Fruit fly (Drosophila melanogaster): ENCODE results near the gene CG9452.
"Not testable (repeated sequence)": the region's sequence is repeated elsewhere in the genome, so short reads cannot be mapped to it uniquely, and the experiment has no call there.

CG9452 gene

DNA sequence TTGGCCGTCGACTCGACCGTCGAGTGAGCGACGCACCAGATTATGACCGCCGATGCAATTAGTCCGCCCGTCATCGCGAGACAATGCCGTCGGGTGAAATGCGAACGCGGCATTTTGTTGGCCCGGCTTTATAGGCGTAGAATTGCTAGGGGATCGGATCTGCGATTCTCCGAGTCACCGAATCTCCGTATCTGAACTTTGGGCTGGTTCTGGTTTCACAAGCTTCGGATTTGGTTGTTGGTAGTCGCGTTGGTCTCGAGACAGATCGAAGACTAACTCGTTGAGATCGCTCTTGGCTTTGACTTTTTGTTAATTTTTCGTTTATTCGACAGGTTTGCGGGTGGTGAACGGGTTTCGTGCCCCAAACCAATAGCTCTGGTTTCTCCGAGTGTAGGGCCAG, 7.1 kb downstream of the CG9452 start:
- TF ChIP-seq CG14655 (GFP tag; optimal IDR thresholded peaks at IDR 0.05) (peak; percentile 8), CG12605 (GFP tag; IDR thresholded peaks at IDR 0.05) (no peak), CG13204 (GFP tag; optimal IDR thresholded peaks at IDR 0.05) (peak; percentile 6), CG15710 (tag; optimal IDR thresholded peaks at IDR 0.05) (no peak), CG4496 (GFP tag; IDR thresholded peaks at IDR 0.05) (0 out of 3 replicates have a peak, but pooled peaks have one; percentile 11)

dm6 chr3L:19495991-19496588, 7.6 kb downstream of the CG9452 start:
- TF ChIP-seq fd96Ca (GFP tag; IDR thresholded peaks at IDR 0.05) (no peak), CG12605 (GFP tag; IDR thresholded peaks at IDR 0.05) (no peak), rn (GFP tag; IDR thresholded peaks at IDR 0.05) (no peak), CG14655 (GFP tag; optimal IDR thresholded peaks at IDR 0.05) (no peak), Pif1A (GFP tag; optimal IDR thresholded peaks at IDR 0.05) (no peak), CG4496 (GFP tag; IDR thresholded peaks at IDR 0.05) (no peak), CG10348 (GFP tag; IDR thresholded peaks at IDR 0.05) (no peak), CG32121 (GFP tag; IDR thresholded peaks at IDR 0.05) (no peak), CG15710 (tag; optimal IDR thresholded peaks at IDR 0.05) (no peak)

dm6 chr3L:19494954-19495353, 8.7 kb downstream of the CG9452 start:
- TF ChIP-seq CG12605 (GFP tag; IDR thresholded peaks at IDR 0.05) (no peak), Snoo (tag; optimal IDR thresholded peaks at IDR 0.05) (no peak), CG34367 (tag; optimal IDR thresholded peaks at IDR 0.05) (no peak), EcR (GFP tag; optimal IDR thresholded peaks at IDR 0.05) (no peak), Ets98B (GFP tag; IDR thresholded peaks at IDR 0.05) (no peak), Pif1A (GFP tag; optimal IDR thresholded peaks at IDR 0.05) (no peak), CG4496 (GFP tag; IDR thresholded peaks at IDR 0.05) (no peak), CG32121 (GFP tag; IDR thresholded peaks at IDR 0.05) (no peak), gl (tag; optimal IDR thresholded peaks at IDR 0.05) (no peak), CG17806 (tag; optimal IDR thresholded peaks at IDR 0.05) (no peak), D1 (tag; optimal IDR thresholded peaks at IDR 0.05) (no peak), fd96Ca (GFP tag; IDR thresholded peaks at IDR 0.05) (no peak)

dm6 chr3L:19487260-19487659, 16.4 kb downstream of the CG9452 start, which contains the start of gene CG32212:
Gene CG32212 (plus strand): TSS chr3L:19487560.
- TF ChIP-seq EcR (GFP tag; optimal IDR thresholded peaks at IDR 0.05); fd96Ca (GFP tag; IDR thresholded peaks at IDR 0.05); gl (tag; optimal IDR thresholded peaks at IDR 0.05): not testable (repeated sequence)

dm6 chr3L:19486398-19486797, 17.3 kb downstream of the CG9452 start, which contains the start of gene brv1:
Gene brv1 (minus strand): TSS chr3L:19486498.
- no peak for TF ChIP-seq EcR (GFP tag; optimal IDR thresholded peaks at IDR 0.05)
- TF ChIP-seq Snoo (tag; optimal IDR thresholded peaks at IDR 0.05): no peak
- no peak for TF ChIP-seq rn (GFP tag; IDR thresholded peaks at IDR 0.05)
- TF ChIP-seq CG10348 (GFP tag; IDR thresholded peaks at IDR 0.05): no peak
- TF ChIP-seq CG8159 (tag; optimal IDR thresholded peaks at IDR 0.05): no peak
- TF ChIP-seq fd96Ca (GFP tag; IDR thresholded peaks at IDR 0.05): no peak
- TF ChIP-seq D1 (tag; optimal IDR thresholded peaks at IDR 0.05): no peak
- TF ChIP-seq CG17806 (tag; optimal IDR thresholded peaks at IDR 0.05): no peak
- TF ChIP-seq CG15710 (tag; optimal IDR thresholded peaks at IDR 0.05): no peak

- no peak for TF ChIP-seq CG13204 (GFP tag; optimal IDR thresholded peaks at IDR 0.05)
- no peak for TF ChIP-seq CG12605 (GFP tag; IDR thresholded peaks at IDR 0.05)
- no peak for TF ChIP-seq EcR (GFP tag; optimal IDR thresholded peaks at IDR 0.05)
- TF ChIP-seq CG34367 (tag; optimal IDR thresholded peaks at IDR 0.05): no peak
- TF ChIP-seq CG9948 (tag; optimal IDR thresholded peaks at IDR 0.05): no peak
- TF ChIP-seq CG17806 (tag; optimal IDR thresholded peaks at IDR 0.05): no peak
- TF ChIP-seq fd96Ca (GFP tag; IDR thresholded peaks at IDR 0.05): no peak
- no peak for TF ChIP-seq CG32121 (GFP tag; IDR thresholded peaks at IDR 0.05)
- TF ChIP-seq rn (GFP tag; IDR thresholded peaks at IDR 0.05): no peak
- no peak for TF ChIP-seq CG4496 (GFP tag; IDR thresholded peaks at IDR 0.05)
- TF ChIP-seq Pif1B (GFP tag; optimal IDR thresholded peaks at IDR 0.05): no peak
- no peak for TF ChIP-seq CG8301 (tag; optimal IDR thresholded peaks at IDR 0.05)
- no peak for TF ChIP-seq CG15710 (tag; optimal IDR thresholded peaks at IDR 0.05)
- TF ChIP-seq Pif1A (GFP tag; optimal IDR thresholded peaks at IDR 0.05): no peak
- no peak for TF ChIP-seq gl (tag; optimal IDR thresholded peaks at IDR 0.05)
- no peak for TF ChIP-seq Ets98B (GFP tag; IDR thresholded peaks at IDR 0.05)
- TF ChIP-seq D1 (tag; optimal IDR thresholded peaks at IDR 0.05): no peak
- TF ChIP-seq CG8159 (tag; optimal IDR thresholded peaks at IDR 0.05): no peak
- TF ChIP-seq CG14655 (GFP tag; optimal IDR thresholded peaks at IDR 0.05): no peak
Observed at dm6 chr3L:19483007-19483406, 20.7 kb downstream of the CG9452 start.

DNA sequence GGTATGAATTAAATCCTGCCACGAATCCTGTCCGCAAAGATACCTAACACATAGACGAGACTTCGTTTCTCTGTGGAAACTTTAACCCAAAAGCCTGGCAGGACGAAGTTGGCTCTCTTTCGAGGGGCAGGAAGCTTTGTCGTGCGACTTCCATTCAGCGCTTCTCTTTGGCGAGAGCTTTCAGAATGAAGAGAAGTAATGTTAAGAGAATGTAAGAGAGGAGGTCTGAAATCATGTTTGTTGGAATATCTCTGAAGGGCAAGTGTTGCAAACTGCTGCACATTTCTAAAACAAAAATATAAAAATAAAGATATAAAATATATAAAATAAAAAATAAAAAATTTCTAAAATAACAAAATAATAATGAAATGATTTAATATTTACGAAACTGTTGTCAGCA, 21.7 kb downstream of the CG9452 start:
- TF ChIP-seq CG15710 (tag; optimal IDR thresholded peaks at IDR 0.05): no peak
- TF ChIP-seq CG9948 (tag; optimal IDR thresholded peaks at IDR 0.05): no peak
- TF ChIP-seq CG34367 (tag; optimal IDR thresholded peaks at IDR 0.05): no peak
- no peak for TF ChIP-seq Ets98B (GFP tag; IDR thresholded peaks at IDR 0.05)
- no peak for TF ChIP-seq Pif1B (GFP tag; optimal IDR thresholded peaks at IDR 0.05)
- TF ChIP-seq CG4496 (GFP tag; IDR thresholded peaks at IDR 0.05): no peak
- no peak for TF ChIP-seq CG8301 (tag; optimal IDR thresholded peaks at IDR 0.05)
- TF ChIP-seq CG17806 (tag; optimal IDR thresholded peaks at IDR 0.05): no peak
- TF ChIP-seq CG8159 (tag; optimal IDR thresholded peaks at IDR 0.05): no peak
- TF ChIP-seq CG13204 (GFP tag; optimal IDR thresholded peaks at IDR 0.05): no peak
